Worm (Caenorhabditis elegans) whole organism, early embryonic: ENCODE data around the gene R10E9.4.

Experiments used
- B0310.2 ChIP-seq: sonication (generic microtip); optimal IDR thresholded peaks from 2 replicates; lab custom pipeline; 2016; ENCODE audit warnings: mild to moderate bottlenecking, missing genetic modification characterization, missing compliant biosample characterization
- F13C5.2 ChIP-seq: sonication (generic microtip); optimal IDR thresholded peaks from 2 replicates; lab custom pipeline; 2017; ENCODE audit warnings: mild to moderate bottlenecking, missing genetic modification characterization, inconsistent platforms, missing compliant biosample characterization
- ama-1 ChIP-seq: fragments of 150-350 bp; optimal IDR thresholded peaks from 2 replicates; lab custom pipeline; 2014
- ceh-13 ChIP-seq: fragments of 200-800 bp; sonication (Bioruptor generic); optimal IDR thresholded peaks from 2 replicates; lab custom pipeline; 2018; ENCODE audit warnings: mild to moderate bottlenecking, missing genetic modification characterization, missing compliant biosample characterization
- ceh-36 ChIP-seq: sonication (generic microtip); optimal IDR thresholded peaks from 2 replicates; lab custom pipeline; 2016; ENCODE audit warnings: missing genetic modification characterization, inconsistent platforms, missing compliant biosample characterization
- hmbx-1 ChIP-seq: sonication (generic microtip); optimal IDR thresholded peaks from 2 replicates; lab custom pipeline; 2016; ENCODE audit warnings: mild to moderate bottlenecking, missing genetic modification characterization, missing compliant biosample characterization
- hmg-4 ChIP-seq: fragments of 200-800 bp; sonication (Bioruptor generic); optimal IDR thresholded peaks from 2 replicates; lab custom pipeline; 2018; ENCODE audit warnings: mild to moderate bottlenecking, missing genetic modification characterization, missing compliant biosample characterization
- hnd-1 ChIP-seq: sonication (generic microtip); optimal IDR thresholded peaks from 2 replicates; lab custom pipeline; 2016; ENCODE audit warnings: missing genetic modification characterization, missing compliant biosample characterization
- scrt-1 ChIP-seq: fragments of 200-800 bp; sonication (Bioruptor generic); IDR thresholded peaks from 2 replicates; pipeline ENCODE4 v1.3.6; 2022; ENCODE audit warnings: missing genetic modification characterization, missing compliant biosample characterization
- tbx-11 ChIP-seq: fragments of 200-800 bp; sonication (Bioruptor generic); IDR thresholded peaks from 2 replicates; pipeline ENCODE4 v1.3.6; 2022; ENCODE audit warnings: missing genetic modification characterization, missing compliant biosample characterization

ce11 chrIII:3959206-3959605 lies 13.4 kb downstream of the R10E9.4 start:
- TF ChIP-seq ama-1, result no peak
- TF ChIP-seq hnd-1, result no peak
- TF ChIP-seq hmg-4, result no peak
- TF ChIP-seq F13C5.2, result no peak
- TF ChIP-seq tbx-11, result no peak
- no peak for TF ChIP-seq B0310.2 (tag; lab: Kevin White, UChicago)
- TF ChIP-seq ceh-36 (tag; lab: Kevin White, UChicago), result no peak
- no peak for TF ChIP-seq hmbx-1 (tag; lab: Kevin White, UChicago)
- TF ChIP-seq scrt-1 (GFP tag; lab: Robert Waterston, UW), result no peak
- TF ChIP-seq ceh-13 (GFP tag; lab: Kevin White, UChicago), result no peak
